Worm (Caenorhabditis elegans): Measurements from ENCODE around the gene twk-13.

Gene twk-13

ce11 chrV:12334387-12334786 is 3.4 kb downstream of the twk-13 start:
- TF ChIP-seq egrh-3 (GFP tag; IDR thresholded peaks at IDR 0.05) (no peak), repo-1 (tag; optimal IDR thresholded peaks at IDR 0.05) (no peak), B0336.3 (GFP tag; IDR thresholded peaks at IDR 0.05) (no peak), egl-44 (GFP tag; IDR thresholded peaks at IDR 0.05) (no peak), ekl-4 (GFP tag; IDR thresholded peaks at IDR 0.05) (no peak), bed-2 (GFP tag; IDR thresholded peaks at IDR 0.05) (no peak), Y95B8A.8 (GFP tag; IDR thresholded peaks at IDR 0.05) (no peak)

ce11 chrV:12331820-12332219 is 6.0 kb downstream of the twk-13 start:
- TF ChIP-seq madf-3 (GFP tag; IDR thresholded peaks at IDR 0.05) (peak; percentile 70; the same call in 1 of the 2 replicates), sea-2 (GFP tag; IDR thresholded peaks at IDR 0.05) (no peak), ceh-27 (GFP tag; optimal IDR thresholded peaks at IDR 0.05) (peak; percentile 21), repo-1 (tag; optimal IDR thresholded peaks at IDR 0.05) (no peak), snpc-1.3 (tag; optimal IDR thresholded peaks at IDR 0.05; ENCODE audit: insufficient read depth) (peak; percentile 41), hmg-1.2 (GFP tag; IDR thresholded peaks at IDR 0.05) (peak; percentile 64), Y67H2A.10 (GFP tag; conservative IDR thresholded peaks at IDR 0.05) (no peak), pbrm-1 (GFP tag; IDR thresholded peaks at IDR 0.05) (peak; percentile 50; the same call in 1 of the 2 replicates), F23B12.7 (tag; optimal IDR thresholded peaks at IDR 0.05; ENCODE audit: insufficient read depth) (peak; percentile 36), mes-4 (tag; optimal IDR thresholded peaks at IDR 0.05) (no peak), madf-10 (tag; optimal IDR thresholded peaks at IDR 0.05) (peak; percentile 30), rpc-1 (optimal IDR thresholded peaks at IDR 0.05) (peak; percentile 68), rpc-1 (tag; optimal IDR thresholded peaks at IDR 0.05) (peak; percentile 83), K12H6.12 (tag; optimal IDR thresholded peaks at IDR 0.05) (peak; percentile 2), F57C9.4 (tag; optimal IDR thresholded peaks at IDR 0.05) (no peak), mxl-1 (tag; optimal IDR thresholded peaks at IDR 0.05) (peak; percentile 18), let-526 (GFP tag; IDR thresholded peaks at IDR 0.05) (no peak), ztf-6 (GFP tag; IDR thresholded peaks at IDR 0.05) (no peak; the same call in 1 of the 2 replicates), him-1 (tag; optimal IDR thresholded peaks at IDR 0.05) (peak; percentile 81), die-1 (tag; optimal IDR thresholded peaks at IDR 0.05) (peak; percentile 57), ceh-58 (GFP tag; IDR thresholded peaks at IDR 0.05) (no peak), lsl-1 (GFP tag; optimal IDR thresholded peaks at IDR 0.05) (peak; percentile 17), tbx-9 (tag; optimal IDR thresholded peaks at IDR 0.05; ENCODE audit: borderline replicate concordance) (no peak), ztf-26 (tag; optimal IDR thresholded peaks at IDR 0.05) (peak; percentile 49), ama-1 (optimal IDR thresholded peaks at IDR 0.05) (no peak), ama-1 (GFP tag; optimal IDR thresholded peaks at IDR 0.05) (no peak), ccch-3 (GFP tag; optimal IDR thresholded peaks at IDR 0.05) (no peak), ztf-3 (GFP tag; optimal IDR thresholded peaks at IDR 0.05) (no peak), tbp1 (GFP tag; optimal IDR thresholded peaks at IDR 0.05) (peak; percentile 93), tlf-1 (GFP tag; optimal IDR thresholded peaks at IDR 0.05) (no peak), snpc-3.4 (tag; optimal IDR thresholded peaks at IDR 0.05) (peak; percentile 23), hrde-1 (tag; optimal IDR thresholded peaks at IDR 0.05; ENCODE audit: borderline replicate concordance) (peak; percentile 17), hlh-26 (GFP tag; conservative IDR thresholded peaks at IDR 0.05) (no peak), B0261.1 (tag; optimal IDR thresholded peaks at IDR 0.05) (peak; percentile 76), cebp-2 (GFP tag; IDR thresholded peaks at IDR 0.05) (no peak), F57A8.1 (GFP tag; optimal IDR thresholded peaks at IDR 0.05) (no peak), lin-35 (GFP tag; optimal IDR thresholded peaks at IDR 0.05) (peak in 1 of 3 experiments; percentile 16), ztf-18 (tag; optimal IDR thresholded peaks at IDR 0.05) (peak; percentile 76), nhr-90 (tag; optimal IDR thresholded peaks at IDR 0.05) (no peak), akir-1 (GFP tag; optimal IDR thresholded peaks at IDR 0.05) (no peak), attf-3 (GFP tag; conservative IDR thresholded peaks at IDR 0.05) (peak; percentile 54), madf-6 (GFP tag; IDR thresholded peaks at IDR 0.05) (no peak), aptf-2 (GFP tag; conservative IDR thresholded peaks at IDR 0.05) (no peak)
